Worm (Caenorhabditis elegans) whole organism, L3 larva: ENCODE measurements around the gene idpc-5.

Source experiments
- aly-2 ChIP-seq: fragments of 150-350 bp; optimal IDR thresholded peaks from 2 replicates; lab custom pipeline; 2014; ENCODE audit warnings: missing biosample characterization, missing genetic modification characterization
- ama-1 ChIP-seq: fragments of 150-350 bp; optimal IDR thresholded peaks from 2 replicates; lab custom pipeline; 2018
- ceh-28 ChIP-seq: fragments of 150-350 bp; optimal IDR thresholded peaks from 2 replicates; lab custom pipeline; 2014; ENCODE audit warnings: missing biosample characterization, missing genetic modification reagents, missing genetic modification characterization
- egl-27 ChIP-seq: sonication (generic microtip); optimal IDR thresholded peaks from 4 replicates; lab custom pipeline; 2017; ENCODE audit warnings: missing biosample characterization, missing genetic modification reagents, missing genetic modification characterization
- fkh-10 ChIP-seq: sonication (generic microtip); optimal IDR thresholded peaks from 2 replicates; lab custom pipeline; 2017; ENCODE audit warnings: missing biosample characterization, missing genetic modification reagents, missing genetic modification characterization
- fkh-2 ChIP-seq: fragments of 150-350 bp; optimal IDR thresholded peaks from 2 replicates; lab custom pipeline; 2014; ENCODE audit warnings: missing biosample characterization, missing genetic modification reagents, missing genetic modification characterization
- lin-39 ChIP-seq: fragments of 150-350 bp; optimal IDR thresholded peaks from 2 replicates; lab custom pipeline; 2018; ENCODE audit warnings: missing biosample characterization, missing genetic modification reagents, missing genetic modification characterization
- nhr-11 ChIP-seq: fragments of 150-350 bp; optimal IDR thresholded peaks from 2 replicates; lab custom pipeline; 2014; ENCODE audit warnings: missing biosample characterization, missing genetic modification characterization
- nhr-237 ChIP-seq: fragments of 150-350 bp; optimal IDR thresholded peaks from 2 replicates; lab custom pipeline; 2014; ENCODE audit warnings: missing biosample characterization, missing genetic modification characterization
- pqm-1 ChIP-seq: fragments of 150-350 bp; optimal IDR thresholded peaks from 2 replicates; lab custom pipeline; 2017; ENCODE audit warnings: missing biosample characterization, missing genetic modification characterization, inconsistent platforms
- sea-2 ChIP-seq: fragments of 150-350 bp; sonication (generic microtip); optimal IDR thresholded peaks from 4 replicates; lab custom pipeline; 2014; ENCODE audit warnings: missing biosample characterization, missing genetic modification reagents, missing genetic modification characterization
- snpc-4 ChIP-seq: fragments of 150-350 bp; optimal IDR thresholded peaks from 2 replicates; lab custom pipeline; 2014; ENCODE audit warnings: missing biosample characterization, missing genetic modification characterization
- unc-39 ChIP-seq: sonication (generic microtip); optimal IDR thresholded peaks from 4 replicates; lab custom pipeline; 2017; ENCODE audit warnings: missing biosample characterization, missing genetic modification characterization
- ztf-4 ChIP-seq: fragments of 150-350 bp; optimal IDR thresholded peaks from 2 replicates; lab custom pipeline; 2014; ENCODE audit warnings: missing biosample characterization, missing genetic modification characterization

DNA sequence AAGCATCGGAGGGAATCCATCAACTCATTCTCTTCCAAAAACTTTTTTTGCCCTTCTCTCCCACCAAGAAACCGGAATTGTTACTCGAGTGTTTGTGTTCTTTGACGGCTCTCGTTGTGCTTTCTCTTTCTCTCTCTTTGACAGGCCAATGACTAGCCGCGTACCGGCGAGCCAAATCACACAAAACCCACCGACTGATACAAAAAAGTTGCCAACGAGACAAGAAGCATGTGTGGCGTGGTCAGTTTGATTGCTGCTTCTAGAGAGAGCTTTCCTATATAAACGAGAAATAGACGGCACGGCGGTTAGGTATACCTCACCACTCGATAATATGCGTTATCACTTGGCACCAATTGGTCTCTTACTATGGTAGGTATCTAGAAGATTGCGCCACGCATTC is 7.0 kb downstream of the idpc-5 start, which contains the start of gene pqn-63:
- TF ChIP-seq aly-2 (tag; lab: Kevin White, UChicago) (no peak), egl-27 (tag; lab: Kevin White, UChicago) (no peak), ama-1 (lab: Kevin White, UChicago) (no peak), pqm-1 (no peak), fkh-2 (no peak), fkh-10 (no peak), ceh-28 (tag; lab: Kevin White, UChicago) (no peak), unc-39 (tag; lab: Kevin White, UChicago) (no peak), nhr-11 (tag; lab: Kevin White, UChicago) (no peak), snpc-4 (tag; lab: Kevin White, UChicago) (no peak), nhr-237 (tag; lab: Kevin White, UChicago) (no peak), sea-2 (GFP tag; lab: Kevin White, UChicago) (no peak), lin-39 (tag; lab: Kevin White, UChicago) (no peak), ztf-4 (tag; lab: Kevin White, UChicago) (no peak)
